Worm (Caenorhabditis elegans) whole organism, young adult: ENCODE results near the gene C18D11.3.

Source experiments
- F22D6.2 ChIP-seq: sonication (generic microtip); optimal IDR thresholded peaks from 2 replicates; lab custom pipeline; 2016; ENCODE audit warnings: mild to moderate bottlenecking, missing genetic modification characterization, missing compliant biosample characterization
- F52B5.7 ChIP-seq: sonication (generic microtip); optimal IDR thresholded peaks from 2 replicates; lab custom pipeline; 2016; ENCODE audit warnings: mild to moderate bottlenecking, missing genetic modification characterization, missing compliant biosample characterization
- F57C9.4 ChIP-seq: sonication (generic microtip); optimal IDR thresholded peaks from 2 replicates; lab custom pipeline; 2017; ENCODE audit warnings: mild to moderate bottlenecking, missing genetic modification characterization, missing compliant biosample characterization
- K12H6.12 ChIP-seq: fragments of 200-800 bp; sonication (Bioruptor generic); optimal IDR thresholded peaks from 2 replicates; lab custom pipeline; 2018; ENCODE audit warnings: mild to moderate bottlenecking, missing genetic modification characterization, missing compliant biosample characterization
- Y67H2A.10 ChIP-seq: fragments of 200-800 bp; sonication (Bioruptor generic); conservative IDR thresholded peaks from 2 replicates; pipeline ENCODE4 v1.3.6; 2022; ENCODE audit warnings: missing genetic modification reagents, missing genetic modification characterization, missing compliant biosample characterization
- Y79H2A.3 ChIP-seq: fragments of 200-800 bp; sonication (Bioruptor generic); conservative IDR thresholded peaks from 2 replicates; pipeline ENCODE4 v1.3.6; 2022; ENCODE audit warnings: missing genetic modification reagents, missing genetic modification characterization, missing compliant biosample characterization
- attf-3 ChIP-seq: fragments of 200-800 bp; sonication (Bioruptor generic); conservative IDR thresholded peaks from 2 replicates; pipeline ENCODE4 v1.3.6; 2022; ENCODE audit warnings: missing genetic modification reagents, missing genetic modification characterization, missing compliant biosample characterization
- bed-1 ChIP-seq: fragments of 200-800 bp; sonication (Bioruptor generic); IDR thresholded peaks from 2 replicates; pipeline ENCODE4 v1.3.6; 2022; ENCODE audit warnings: missing genetic modification reagents, missing genetic modification characterization, missing compliant biosample characterization
- cebp-1 ChIP-seq, 2 experiments: fragments of 200-800 bp in 1 of 2; sonication (Bioruptor generic) in 1 of 2; sonication (generic microtip) in 1 of 2; IDR thresholded peaks in 1 of 2; optimal IDR thresholded peaks in 1 of 2; 2 replicates each; pipeline versions ENCODE4 v1.3.6 to Lab custom; 2017 to 2022; ENCODE audit warnings: missing compliant biosample characterization in 2 of 2, missing genetic modification characterization in 2 of 2, mild to moderate bottlenecking in 1 of 2, missing genetic modification reagents in 1 of 2, moderate library complexity in 1 of 2
- cebp-2 ChIP-seq: fragments of 200-800 bp; sonication (Bioruptor generic); IDR thresholded peaks from 2 replicates; pipeline ENCODE4 v1.3.6; 2022; ENCODE audit warnings: missing genetic modification characterization, missing compliant biosample characterization
- ceh-58 ChIP-seq: fragments of 200-800 bp; sonication (Bioruptor generic); IDR thresholded peaks from 2 replicates; pipeline ENCODE4 v1.3.6; 2022; ENCODE audit warnings: missing genetic modification characterization, missing compliant biosample characterization
- dox-1 ChIP-seq: fragments of 200-800 bp; sonication (Bioruptor generic); IDR thresholded peaks from 2 replicates; pipeline ENCODE4 v1.3.6; 2022; ENCODE audit warnings: missing genetic modification reagents, missing genetic modification characterization, missing compliant biosample characterization
- dpl-1 ChIP-seq: fragments of 150-350 bp; optimal IDR thresholded peaks from 2 replicates; lab custom pipeline; 2014; ENCODE audit warnings: missing biosample characterization, missing genetic modification reagents, missing genetic modification characterization
- ekl-4 ChIP-seq: fragments of 200-800 bp; sonication (Bioruptor generic); IDR thresholded peaks from 2 replicates; pipeline ENCODE4 v1.3.6; 2022; ENCODE audit warnings: missing genetic modification reagents, missing genetic modification characterization, missing compliant biosample characterization
- him-1 ChIP-seq: sonication (generic microtip); optimal IDR thresholded peaks from 2 replicates; lab custom pipeline; 2016; ENCODE audit warnings: missing genotype, missing genetic modification reagents, missing genetic modification characterization, missing compliant biosample characterization
- hlh-26 ChIP-seq: fragments of 200-800 bp; sonication (Bioruptor generic); conservative IDR thresholded peaks from 2 replicates; pipeline ENCODE4 v1.3.6; 2022; ENCODE audit warnings: missing genetic modification reagents, missing genetic modification characterization, missing compliant biosample characterization
- hmg-1.2 ChIP-seq: fragments of 200-800 bp; sonication (Bioruptor generic); IDR thresholded peaks from 2 replicates; pipeline ENCODE4 v1.3.6; 2022; ENCODE audit warnings: missing genetic modification reagents, missing genetic modification characterization, missing compliant biosample characterization
- hsf-1 ChIP-seq: fragments of 200-800 bp; sonication (Bioruptor generic); IDR thresholded peaks from 2 replicates; pipeline ENCODE4 v1.3.6; 2022; ENCODE audit warnings: missing genetic modification reagents, missing genetic modification characterization, missing compliant biosample characterization
- lin-40 ChIP-seq: sonication (generic microtip); optimal IDR thresholded peaks from 2 replicates; lab custom pipeline; 2016; ENCODE audit warnings: missing genetic modification characterization, mild to moderate bottlenecking, missing compliant biosample characterization, missing genotype, missing genetic modification reagents
- lin-54 ChIP-seq: fragments of 200-800 bp; sonication (Bioruptor generic); optimal IDR thresholded peaks from 2 replicates; lab custom pipeline; 2018; ENCODE audit warnings: mild to moderate bottlenecking, missing genetic modification characterization, missing compliant biosample characterization
- madf-3 ChIP-seq: fragments of 200-800 bp; sonication (Bioruptor generic); IDR thresholded peaks from 2 replicates; pipeline ENCODE4 v1.3.6; 2022; ENCODE audit warnings: missing genetic modification reagents, missing genetic modification characterization, missing compliant biosample characterization
- madf-6 ChIP-seq: fragments of 200-800 bp; sonication (Bioruptor generic); IDR thresholded peaks from 2 replicates; pipeline ENCODE4 v1.3.6; 2022; ENCODE audit warnings: missing genetic modification reagents, missing genetic modification characterization, missing compliant biosample characterization
- nfya-1 ChIP-seq: sonication (generic microtip); optimal IDR thresholded peaks from 2 replicates; lab custom pipeline; 2017; ENCODE audit warnings: antibody characterized with exemption, missing compliant biosample characterization, missing genetic modification characterization, borderline replicate concordance; ENCODE audit not compliant: insufficient read depth
- nfyb-1 ChIP-seq: fragments of 200-800 bp; sonication (Bioruptor generic); IDR thresholded peaks from 2 replicates; pipeline ENCODE4 v1.3.6; 2022; ENCODE audit warnings: missing genetic modification reagents, missing genetic modification characterization, missing compliant biosample characterization
- nhr-120 ChIP-seq: fragments of 200-800 bp; sonication (Bioruptor generic); IDR thresholded peaks from 2 replicates; pipeline ENCODE4 v1.3.6; 2022; ENCODE audit warnings: missing genetic modification characterization, missing compliant biosample characterization
- nhr-27 ChIP-seq: fragments of 200-800 bp; sonication (Bioruptor generic); optimal IDR thresholded peaks from 2 replicates; lab custom pipeline; 2018; ENCODE audit warnings: mild to moderate bottlenecking, missing genetic modification characterization, moderate library complexity, missing compliant biosample characterization
- rpc-1 ChIP-seq, 2 experiments: fragments of 150-350 bp in 1 of 2; sonication (generic microtip) in 1 of 2; optimal IDR thresholded peaks; 2 replicates each; lab custom pipeline; 2014 to 2018; ENCODE audit warnings: missing biosample characterization in 1 of 2, missing genetic modification characterization in 1 of 2, missing genetic modification reagents in 1 of 2, missing genotype in 1 of 2
- sea-2 ChIP-seq: fragments of 200-800 bp; sonication (Bioruptor generic); IDR thresholded peaks from 2 replicates; pipeline ENCODE4 v1.3.6; 2022; ENCODE audit warnings: missing genetic modification characterization, missing compliant biosample characterization
- somi-1 ChIP-seq: fragments of 200-800 bp; sonication (Bioruptor generic); optimal IDR thresholded peaks from 2 replicates; lab custom pipeline; 2018; ENCODE audit warnings: mild to moderate bottlenecking, missing genetic modification characterization, missing compliant biosample characterization
- zfh-2 ChIP-seq: fragments of 200-800 bp; sonication (Bioruptor generic); conservative IDR thresholded peaks from 2 replicates; pipeline ENCODE4 v1.3.6; 2022; ENCODE audit warnings: missing genetic modification reagents, missing genetic modification characterization, missing compliant biosample characterization
- ztf-28 ChIP-seq: fragments of 200-800 bp; sonication (Bioruptor generic); IDR thresholded peaks from 2 replicates; pipeline ENCODE4 v1.3.6; 2022; ENCODE audit warnings: missing genetic modification reagents, missing genetic modification characterization, missing compliant biosample characterization

The C18D11.3 gene

ce11 chrIII:11848317-11848716 lies 25.1 kb downstream of the C18D11.3 start (continued):
- TF ChIP-seq zfh-2 (GFP tag; lab: Robert Waterston, UW) (no peak; the same call in 1 of the 2 replicates), bed-1 (no peak), dox-1 (GFP tag; lab: Robert Waterston, UW) (no peak), ekl-4 (GFP tag; lab: Robert Waterston, UW) (no peak), lin-54 (GFP tag; lab: Kevin White, UChicago) (no peak), nfyb-1 (GFP tag; lab: Robert Waterston, UW) (0 out of 2 replicates have a peak, but pooled peaks have one; percentile 35), F57C9.4 (tag; lab: Kevin White, UChicago) (no peak), madf-6 (GFP tag; lab: Robert Waterston, UW) (peak; percentile 10; the same call in 1 of the 2 replicates), nhr-120 (no peak)

- TF ChIP-seq attf-3 (GFP tag; lab: Robert Waterston, UW) = no peak
- no peak for TF ChIP-seq cebp-1 (GFP tag; IDR thresholded peaks at IDR 0.05; lab: Robert Waterston, UW)
- TF ChIP-seq cebp-1 (tag; optimal IDR thresholded peaks at IDR 0.05; lab: Kevin White, UChicago) = peak; percentile 63
- peak; percentile 21; the same call in 1 of the 2 replicates for TF ChIP-seq madf-6 (GFP tag; lab: Robert Waterston, UW)
- no peak for TF ChIP-seq nfya-1 (tag; lab: Kevin White, UChicago)
- TF ChIP-seq Y79H2A.3 (GFP tag; lab: Robert Waterston, UW) = 0 out of 2 replicates have a peak, but pooled peaks have one; percentile 35
Observed at ce11 chrIII:11849590-11849989, 26.3 kb downstream of the C18D11.3 start.

ce11 chrIII:11853533-11853932 lies 30.3 kb downstream of the C18D11.3 start:
- TF ChIP-seq cebp-2 (GFP tag; lab: Robert Waterston, UW) (no peak), zfh-2 (GFP tag; lab: Robert Waterston, UW) (peak; percentile 60; the same call in 1 of the 2 replicates)

- TF ChIP-seq hlh-26 (GFP tag; lab: Robert Waterston, UW) = no peak
- no peak for TF ChIP-seq hsf-1 (GFP tag; lab: Robert Waterston, UW)
- no peak for TF ChIP-seq Y67H2A.10 (GFP tag; lab: Robert Waterston, UW)
- TF ChIP-seq hmg-1.2 (GFP tag; lab: Robert Waterston, UW) = no peak
- TF ChIP-seq F52B5.7 (tag; lab: Kevin White, UChicago) = no peak
- no peak for TF ChIP-seq sea-2 (GFP tag; lab: Robert Waterston, UW)
- no peak for TF ChIP-seq nhr-27
- TF ChIP-seq ztf-28 (GFP tag; lab: Robert Waterston, UW) = no peak
- TF ChIP-seq K12H6.12 (tag; lab: Kevin White, UChicago) = no peak
- no peak for TF ChIP-seq madf-3 (GFP tag; lab: Robert Waterston, UW)
- no peak for TF ChIP-seq cebp-2 (GFP tag; lab: Robert Waterston, UW)
- TF ChIP-seq him-1 (tag; lab: Kevin White, UChicago) = no peak
- TF ChIP-seq somi-1 (GFP tag; lab: Kevin White, UChicago) = no peak
- no peak for TF ChIP-seq dpl-1 (GFP tag; lab: Kevin White, UChicago)
- no peak for TF ChIP-seq rpc-1 (optimal IDR thresholded peaks at IDR 0.05; lab: Kevin White, UChicago)
- TF ChIP-seq rpc-1 (tag; optimal IDR thresholded peaks at IDR 0.05; lab: Kevin White, UChicago) = no peak
- TF ChIP-seq F22D6.2 (tag; lab: Kevin White, UChicago) = no peak
- no peak for TF ChIP-seq ceh-58 (GFP tag; lab: Robert Waterston, UW)
Observed at ce11 chrIII:11856852-11857251, 33.6 kb downstream of the C18D11.3 start.

ce11 chrIII:11861123-11861522 lies 37.9 kb downstream of the C18D11.3 start:
- TF ChIP-seq nfyb-1 (GFP tag; lab: Robert Waterston, UW) (peak; percentile 52), lin-40 (tag; lab: Kevin White, UChicago) (no peak)
- TF ChIP-seq, all 124 proteins: peak for 1
